Worm (Caenorhabditis elegans) whole organism, late embryonic: ENCODE results near the gene sra-35.

Source experiments
- F13H6.1 ChIP-seq: sonication (generic microtip); optimal IDR thresholded peaks from 2 replicates; lab custom pipeline; 2016; ENCODE audit warnings: missing genetic modification characterization, missing compliant biosample characterization
- K09A11.1 ChIP-seq: sonication (generic microtip); optimal IDR thresholded peaks from 2 replicates; lab custom pipeline; 2017; ENCODE audit warnings: antibody characterized with exemption, mild to moderate bottlenecking, missing genetic modification characterization, missing compliant biosample characterization; ENCODE audit not compliant: insufficient read depth
- Y22D7AL.16 ChIP-seq: sonication (generic microtip); optimal IDR thresholded peaks from 2 replicates; lab custom pipeline; 2016; ENCODE audit warnings: missing genetic modification characterization, missing compliant biosample characterization
- ahr-1 ChIP-seq: sonication (generic microtip); optimal IDR thresholded peaks from 2 replicates; lab custom pipeline; 2016; ENCODE audit warnings: missing genetic modification characterization, missing compliant biosample characterization
- ama-1 ChIP-seq: fragments of 150-350 bp; optimal IDR thresholded peaks from 2 replicates; lab custom pipeline; 2014
- ceh-14 ChIP-seq: sonication (generic microtip); optimal IDR thresholded peaks from 2 replicates; lab custom pipeline; 2016; ENCODE audit warnings: missing genotype, missing genetic modification characterization, missing compliant biosample characterization
- ceh-18 ChIP-seq: sonication (generic microtip); optimal IDR thresholded peaks from 2 replicates; lab custom pipeline; 2016; ENCODE audit warnings: missing genetic modification characterization, missing compliant biosample characterization
- ceh-2 ChIP-seq: sonication (generic microtip); optimal IDR thresholded peaks from 2 replicates; lab custom pipeline; 2016; ENCODE audit warnings: missing genotype, missing genetic modification characterization, missing compliant biosample characterization
- ceh-22 ChIP-seq: sonication (generic microtip); optimal IDR thresholded peaks from 2 replicates; lab custom pipeline; 2017; ENCODE audit warnings: missing biosample characterization, missing genetic modification characterization
- ceh-45 ChIP-seq: fragments of 200-800 bp; sonication (Bioruptor generic); IDR thresholded peaks from 2 replicates; pipeline ENCODE4 v1.3.6; 2022; ENCODE audit warnings: missing genetic modification reagents, missing genetic modification characterization, missing compliant biosample characterization
- ceh-9 ChIP-seq: sonication (generic microtip); optimal IDR thresholded peaks from 2 replicates; lab custom pipeline; 2016; ENCODE audit warnings: mild to moderate bottlenecking, missing genetic modification characterization, inconsistent platforms, missing compliant biosample characterization
- dve-1 ChIP-seq: sonication (generic microtip); optimal IDR thresholded peaks from 2 replicates; lab custom pipeline; 2017; ENCODE audit warnings: antibody characterized with exemption, mild to moderate bottlenecking, missing genetic modification characterization, missing compliant biosample characterization
- elt-2 ChIP-seq: sonication (generic microtip); optimal IDR thresholded peaks from 2 replicates; lab custom pipeline; 2016; ENCODE audit warnings: missing genetic modification reagents, missing genetic modification characterization, missing compliant biosample characterization
- eyg-1 ChIP-seq: sonication (generic microtip); optimal IDR thresholded peaks from 2 replicates; lab custom pipeline; 2016; ENCODE audit warnings: missing genotype, missing genetic modification characterization, missing compliant biosample characterization
- fkh-10 ChIP-seq: fragments of 150-350 bp; optimal IDR thresholded peaks from 2 replicates; lab custom pipeline; 2014; ENCODE audit warnings: missing biosample characterization, missing genetic modification reagents, missing genetic modification characterization
- hlh-13 ChIP-seq: fragments of 200-800 bp; sonication (Bioruptor generic); optimal IDR thresholded peaks from 2 replicates; lab custom pipeline; 2018; ENCODE audit warnings: mild to moderate bottlenecking, missing genetic modification characterization, missing compliant biosample characterization
- hlh-30 ChIP-seq: sonication (generic microtip); optimal IDR thresholded peaks from 2 replicates; lab custom pipeline; 2017; ENCODE audit warnings: antibody characterized with exemption, missing genetic modification characterization, missing compliant biosample characterization; ENCODE audit not compliant: insufficient read depth
- hlh-8 ChIP-seq: sonication (generic microtip); optimal IDR thresholded peaks from 2 replicates; lab custom pipeline; 2016; ENCODE audit warnings: missing genotype, missing genetic modification characterization, missing compliant biosample characterization
- lin-11 ChIP-seq: fragments of 200-800 bp; sonication (Bioruptor generic); optimal IDR thresholded peaks from 2 replicates; lab custom pipeline; 2018; ENCODE audit warnings: mild to moderate bottlenecking, missing genetic modification characterization, missing compliant biosample characterization
- npax-4 ChIP-seq: sonication (generic microtip); optimal IDR thresholded peaks from 2 replicates; lab custom pipeline; 2016; ENCODE audit warnings: missing genetic modification characterization, missing compliant biosample characterization
- pha-2 ChIP-seq: sonication (generic microtip); optimal IDR thresholded peaks from 2 replicates; lab custom pipeline; 2017; ENCODE audit warnings: mild to moderate bottlenecking, missing genetic modification characterization, missing compliant biosample characterization
- pha-4 ChIP-seq: fragments of 150-350 bp; optimal IDR thresholded peaks from 2 replicates; lab custom pipeline; 2018; ENCODE audit warnings: missing biosample characterization, missing genetic modification reagents, missing genetic modification characterization
- rnt-1 ChIP-seq: sonication (generic microtip); optimal IDR thresholded peaks from 2 replicates; lab custom pipeline; 2016; ENCODE audit warnings: missing genetic modification characterization, missing compliant biosample characterization
- sox-4 ChIP-seq: sonication (generic microtip); optimal IDR thresholded peaks from 2 replicates; lab custom pipeline; 2017; ENCODE audit warnings: mild to moderate bottlenecking, missing genetic modification characterization, inconsistent platforms, missing compliant biosample characterization
- syd-9 ChIP-seq: sonication (generic microtip); optimal IDR thresholded peaks from 2 replicates; lab custom pipeline; 2016; ENCODE audit warnings: mild to moderate bottlenecking, missing genetic modification characterization, moderate library complexity, missing compliant biosample characterization
- tbx-2 ChIP-seq: sonication (generic microtip); optimal IDR thresholded peaks from 2 replicates; lab custom pipeline; 2016; ENCODE audit warnings: missing genetic modification characterization, missing compliant biosample characterization
- ttx-3 ChIP-seq: sonication (generic microtip); optimal IDR thresholded peaks from 2 replicates; lab custom pipeline; 2016; ENCODE audit warnings: missing genetic modification reagents, missing genetic modification characterization, missing compliant biosample characterization
- unc-86 ChIP-seq: sonication (generic microtip); optimal IDR thresholded peaks from 2 replicates; lab custom pipeline; 2016; ENCODE audit warnings: missing genetic modification characterization, missing compliant biosample characterization

The sra-35 gene

DNA sequence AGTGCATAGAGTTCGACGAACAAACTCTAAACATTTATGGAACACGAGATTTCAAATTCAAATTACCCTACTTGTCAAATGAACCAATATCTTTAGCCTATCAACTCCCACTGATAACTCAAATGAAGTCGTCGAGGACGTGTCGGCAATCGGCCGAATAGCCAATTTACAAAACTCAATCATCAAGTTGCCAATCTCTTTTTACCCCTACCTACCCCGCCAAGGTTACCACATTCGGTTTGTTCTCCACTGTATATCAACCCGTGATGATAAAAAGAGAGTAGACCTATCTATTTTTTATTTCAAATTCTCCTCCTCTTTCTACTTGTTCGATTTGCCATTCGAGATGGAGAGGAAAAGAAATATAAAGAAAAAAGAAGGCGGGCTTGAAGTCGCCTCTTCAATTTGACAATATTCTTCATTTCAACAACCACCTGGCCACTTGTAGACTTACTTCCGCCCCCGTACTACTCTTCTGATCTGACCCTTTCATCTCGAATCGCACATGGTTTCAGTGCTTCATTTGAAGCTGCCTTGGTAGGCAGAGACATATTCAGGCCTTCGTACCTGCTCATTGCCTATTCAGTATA, 22.4 kb upstream of the sra-35 start:
- TF ChIP-seq K09A11.1 (no peak), ceh-14 (tag; lab: Kevin White, UChicago) (no peak), npax-4 (tag; lab: Kevin White, UChicago) (no peak), F13H6.1 (tag; lab: Kevin White, UChicago) (no peak), fkh-10 (GFP tag; lab: Kevin White, UChicago) (no peak), pha-4 (tag; lab: Kevin White, UChicago) (no peak), ama-1 (lab: Kevin White, UChicago) (no peak), pha-2 (tag; lab: Kevin White, UChicago) (no peak), sox-4 (tag; lab: Kevin White, UChicago) (no peak), dve-1 (no peak), hlh-13 (GFP tag; lab: Kevin White, UChicago) (no peak), hlh-30 (tag; lab: Kevin White, UChicago) (no peak), rnt-1 (tag; lab: Kevin White, UChicago) (no peak), ceh-22 (tag; lab: Kevin White, UChicago) (no peak), tbx-2 (no peak), ceh-18 (tag; lab: Kevin White, UChicago) (no peak), Y22D7AL.16 (tag; lab: Kevin White, UChicago) (no peak)

DNA sequence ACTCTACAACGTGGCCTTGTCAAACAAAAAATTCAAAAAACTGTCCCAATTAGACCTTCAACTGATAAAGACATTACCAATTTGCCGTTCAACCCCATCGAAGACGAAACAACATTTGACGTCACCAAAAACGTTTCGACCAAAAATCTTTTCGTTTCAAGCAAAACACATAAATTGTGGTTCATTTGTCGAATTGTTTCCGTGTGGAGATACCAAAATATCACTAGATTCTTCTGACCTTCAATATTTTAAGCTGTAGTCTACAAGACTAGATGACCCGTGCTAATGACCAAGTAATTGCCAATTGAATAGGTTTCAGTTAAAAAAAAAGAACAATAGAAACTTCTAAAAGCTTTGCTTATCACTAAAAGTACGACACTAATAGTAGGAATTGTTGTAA, 20.7 kb upstream of the sra-35 start:
- TF ChIP-seq ceh-18 (tag; lab: Kevin White, UChicago): no peak
- no peak for TF ChIP-seq elt-2 (tag; lab: Kevin White, UChicago)
- TF ChIP-seq, all 69 proteins: peak for 0

DNA sequence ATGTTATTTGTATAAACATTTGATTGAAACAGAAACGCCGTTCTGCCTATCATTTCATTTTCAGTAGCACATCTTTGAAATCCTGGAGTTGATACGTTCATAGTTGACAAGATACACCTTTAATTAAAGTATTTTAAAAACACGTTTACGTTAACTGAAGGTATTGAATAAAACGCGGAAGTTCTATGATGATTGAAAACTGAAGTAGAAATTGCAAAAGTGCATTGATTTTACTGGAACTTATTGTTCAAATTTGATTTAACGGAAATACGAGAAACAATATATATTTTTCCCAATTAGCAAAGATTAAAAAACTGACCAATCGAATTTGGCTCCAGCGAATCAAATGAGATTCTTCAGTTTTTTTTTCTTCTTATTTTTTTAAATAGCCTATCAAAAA, 15.9 kb upstream of the sra-35 start, which contains the start of gene sra-34:
TSS of gene sra-34 (minus strand) at position 101 of the 400 bp plus-strand sequence.
- no peak for TF ChIP-seq ceh-45 (GFP tag; lab: Robert Waterston, UW)
- TF ChIP-seq syd-9: no peak

DNA sequence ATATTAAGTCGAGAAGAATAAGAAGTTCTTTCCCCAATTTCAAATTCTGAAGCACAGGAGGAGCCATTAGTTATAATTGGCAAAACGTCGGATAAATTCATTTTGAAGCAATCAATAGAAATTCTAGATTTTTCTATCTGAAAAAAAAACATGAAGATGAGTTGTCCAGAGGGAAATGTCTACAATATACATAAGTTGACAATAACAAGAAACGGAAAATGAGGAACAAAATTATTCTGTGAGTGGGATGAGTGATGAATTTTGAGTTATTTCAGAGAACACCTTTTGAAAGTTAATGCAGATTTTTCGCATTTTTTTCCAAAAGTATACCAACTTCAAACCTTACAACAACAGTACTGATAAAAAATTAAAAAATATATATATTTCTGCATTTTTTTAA, 12.9 kb upstream of the sra-35 start, which contains the start of gene sra-36:
TSS of gene sra-36 (minus strand) at position 101 of the 400 bp plus-strand sequence.
- TF ChIP-seq ceh-9 (no peak), hlh-8 (tag; lab: Kevin White, UChicago) (no peak), Y22D7AL.16 (tag; lab: Kevin White, UChicago) (no peak), eyg-1 (tag; lab: Kevin White, UChicago) (no peak), dve-1 (no peak), fkh-10 (GFP tag; lab: Kevin White, UChicago) (no peak), npax-4 (tag; lab: Kevin White, UChicago) (no peak), hlh-13 (GFP tag; lab: Kevin White, UChicago) (no peak), unc-86 (tag; lab: Kevin White, UChicago) (no peak), elt-2 (tag; lab: Kevin White, UChicago) (no peak), rnt-1 (tag; lab: Kevin White, UChicago) (no peak), ceh-2 (tag; lab: Kevin White, UChicago) (no peak), ceh-45 (GFP tag; lab: Robert Waterston, UW) (no peak)

DNA sequence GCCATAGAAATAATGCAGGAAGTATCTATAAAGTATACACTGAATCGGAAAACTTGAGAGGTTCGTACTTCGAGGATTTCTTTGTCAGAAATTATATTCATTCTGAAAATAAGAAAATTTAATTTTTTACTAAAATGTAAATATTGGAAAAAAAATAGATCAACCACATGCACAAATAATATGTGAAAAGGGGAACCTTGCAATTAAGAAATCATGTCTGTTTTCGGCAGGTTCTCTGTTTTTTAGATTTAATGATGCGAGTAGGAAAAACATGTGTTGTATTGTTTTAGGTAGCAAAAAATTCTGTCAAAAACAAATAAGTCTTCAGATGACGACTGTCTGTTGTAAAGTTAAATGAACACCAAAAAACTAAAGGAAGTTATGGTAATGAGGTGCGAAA, 9.4 kb upstream of the sra-35 start, which contains the start of gene sra-33:
TSS of gene sra-33 (minus strand) at position 101 of the 400 bp plus-strand sequence.
- TF ChIP-seq Y22D7AL.16 (tag; lab: Kevin White, UChicago) (no peak), syd-9 (no peak), hlh-8 (tag; lab: Kevin White, UChicago) (no peak), F13H6.1 (tag; lab: Kevin White, UChicago) (no peak), dve-1 (no peak), rnt-1 (tag; lab: Kevin White, UChicago) (no peak), ttx-3 (tag; lab: Kevin White, UChicago) (no peak), ahr-1 (no peak), eyg-1 (tag; lab: Kevin White, UChicago) (no peak), lin-11 (tag; lab: Kevin White, UChicago) (no peak)
- TF ChIP-seq, all 69 proteins: peak for 0

DNA sequence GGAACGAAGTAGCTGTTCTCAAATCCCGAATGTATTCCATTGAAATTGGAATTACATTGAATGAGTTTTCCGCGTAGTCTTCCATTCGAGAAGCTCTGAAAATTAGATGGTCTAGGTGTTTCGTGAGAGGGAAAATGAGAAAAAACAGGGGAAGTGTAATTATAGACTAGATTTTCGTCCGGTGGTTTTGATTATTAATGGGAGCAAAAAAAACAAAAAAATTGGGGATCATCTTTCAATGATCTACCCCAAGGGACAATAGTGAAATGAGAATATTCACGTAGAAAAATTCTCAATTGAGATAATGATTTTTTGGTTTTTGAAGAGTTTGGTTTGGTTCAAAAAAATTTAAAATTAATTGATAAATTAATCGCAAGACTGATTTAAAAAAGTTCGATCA, 4.2 kb upstream of the sra-35 start, which contains the start of gene sra-32:
TSS of gene sra-32 (minus strand) at position 101 of the 400 bp plus-strand sequence.
- TF ChIP-seq hlh-30 (tag; lab: Kevin White, UChicago) (no peak), hlh-13 (GFP tag; lab: Kevin White, UChicago) (no peak), fkh-10 (GFP tag; lab: Kevin White, UChicago) (no peak), npax-4 (tag; lab: Kevin White, UChicago) (no peak)
